Worm (Caenorhabditis elegans): Measurements from ENCODE around the gene C27H6.8.

- no peak for TF ChIP-seq W03F9.2 (tag; optimal IDR thresholded peaks at IDR 0.05)
- TF ChIP-seq him-1 (tag; optimal IDR thresholded peaks at IDR 0.05), result no peak
Observed at ce11 chrV:9948840-9949239, 38.7 kb downstream of the C27H6.8 start, which contains the start of gene nlp-58.
